Worm (Caenorhabditis elegans) whole organism, L1 larva: ENCODE measurements around the gene srw-121.

Experiments used
- C04F5.9 ChIP-seq: sonication (generic microtip); optimal IDR thresholded peaks from 2 replicates; lab custom pipeline; 2016; ENCODE audit warnings: missing genetic modification characterization, missing compliant biosample characterization
- C16A3.4 ChIP-seq: fragments of 150-350 bp; optimal IDR thresholded peaks from 2 replicates; lab custom pipeline; 2014; ENCODE audit warnings: missing biosample characterization, missing genetic modification characterization
- C34B4.2 ChIP-seq: sonication (generic microtip); optimal IDR thresholded peaks from 2 replicates; lab custom pipeline; 2017; ENCODE audit warnings: mild to moderate bottlenecking, missing genetic modification characterization, missing compliant biosample characterization
- F16B12.6 ChIP-seq: fragments of 150-350 bp; optimal IDR thresholded peaks from 2 replicates; lab custom pipeline; 2014; ENCODE audit warnings: missing biosample characterization, missing genetic modification characterization
- aha-1 ChIP-seq: fragments of 150-350 bp; optimal IDR thresholded peaks from 2 replicates; lab custom pipeline; 2014; ENCODE audit warnings: missing biosample characterization, missing genetic modification characterization
- alr-1 ChIP-seq: fragments of 200-800 bp; sonication (Bioruptor generic); optimal IDR thresholded peaks from 2 replicates; lab custom pipeline; 2018; ENCODE audit warnings: borderline replicate concordance, mild to moderate bottlenecking, missing genetic modification characterization, missing compliant biosample characterization
- aly-2 ChIP-seq: fragments of 150-350 bp; optimal IDR thresholded peaks from 2 replicates; lab custom pipeline; 2014; ENCODE audit warnings: missing biosample characterization, missing genetic modification characterization
- ama-1 ChIP-seq: fragments of 150-350 bp; optimal IDR thresholded peaks from 2 replicates; lab custom pipeline; 2014
- blmp-1 ChIP-seq: fragments of 150-350 bp; optimal IDR thresholded peaks from 2 replicates; lab custom pipeline; 2014; ENCODE audit warnings: missing biosample characterization, missing genetic modification characterization
- ceh-88 ChIP-seq: fragments of 200-800 bp; sonication (Bioruptor generic); IDR thresholded peaks from 2 replicates; pipeline ENCODE4 v1.3.6; 2022; ENCODE audit warnings: missing genetic modification characterization, missing compliant biosample characterization
- ces-1 ChIP-seq: fragments of 150-350 bp; optimal IDR thresholded peaks from 2 replicates; lab custom pipeline; 2014; ENCODE audit warnings: missing biosample characterization, missing genetic modification reagents, missing genetic modification characterization
- dpl-1 ChIP-seq, 3 experiments: fragments of 150-350 bp in 2 of 3; sonication (generic microtip) in 1 of 3; optimal IDR thresholded peaks; 2 replicates each; lab custom pipeline; 2014 to 2017; ENCODE audit warnings: missing biosample characterization in 3 of 3, missing genetic modification characterization in 3 of 3, missing genetic modification reagents in 3 of 3
- egl-27 ChIP-seq, 2 experiments: fragments of 150-350 bp in 1 of 2; sonication (generic microtip); optimal IDR thresholded peaks; 3 replicates each; lab custom pipeline; 2017 to 2018; ENCODE audit warnings: missing biosample characterization in 2 of 2, missing genetic modification characterization in 2 of 2, missing genetic modification reagents in 2 of 2
- fkh-10 ChIP-seq: sonication (generic microtip); optimal IDR thresholded peaks from 2 replicates; lab custom pipeline; 2017; ENCODE audit warnings: missing biosample characterization, missing genetic modification reagents, missing genetic modification characterization
- fos-1 ChIP-seq: fragments of 150-350 bp; optimal IDR thresholded peaks from 2 replicates; lab custom pipeline; 2014; ENCODE audit warnings: missing biosample characterization, missing genetic modification characterization
- grh-1 ChIP-seq: fragments of 200-800 bp; sonication (Bioruptor generic); IDR thresholded peaks from 2 replicates; pipeline ENCODE4 v1.3.6; 2022; ENCODE audit warnings: missing genetic modification reagents, missing genetic modification characterization, missing compliant biosample characterization
- hlh-17 ChIP-seq: fragments of 200-800 bp; sonication (Bioruptor generic); optimal IDR thresholded peaks from 2 replicates; lab custom pipeline; 2018; ENCODE audit warnings: missing genetic modification characterization, mild to moderate bottlenecking, missing compliant biosample characterization, moderate library complexity, borderline replicate concordance
- jun-1 ChIP-seq: fragments of 150-350 bp; optimal IDR thresholded peaks from 2 replicates; lab custom pipeline; 2014; ENCODE audit warnings: missing biosample characterization, missing genetic modification reagents, missing genetic modification characterization
- lin-35 ChIP-seq, 2 experiments: fragments of 150-350 bp; optimal IDR thresholded peaks; 2 replicates each; lab custom pipeline; 2014; ENCODE audit warnings: missing biosample characterization in 2 of 2, missing genetic modification characterization in 2 of 2, missing genetic modification reagents in 2 of 2
- lin-39 ChIP-seq: fragments of 150-350 bp; optimal IDR thresholded peaks from 2 replicates; lab custom pipeline; 2014; ENCODE audit warnings: missing biosample characterization, missing genetic modification reagents, missing genetic modification characterization
- lsy-2 ChIP-seq, 2 experiments: fragments of 150-350 bp; optimal IDR thresholded peaks; 2 replicates each; lab custom pipeline; 2014; ENCODE audit warnings: missing biosample characterization in 2 of 2, missing genetic modification characterization in 2 of 2
- nhr-11 ChIP-seq: fragments of 150-350 bp; optimal IDR thresholded peaks from 2 replicates; lab custom pipeline; 2014; ENCODE audit warnings: missing biosample characterization, missing genetic modification characterization
- nhr-12 ChIP-seq: sonication (generic microtip); optimal IDR thresholded peaks from 2 replicates; lab custom pipeline; 2017; ENCODE audit warnings: missing biosample characterization, missing genetic modification characterization
- nhr-19 ChIP-seq: fragments of 200-800 bp; sonication (Bioruptor generic); conservative IDR thresholded peaks from 2 replicates; pipeline ENCODE4 v1.3.6; 2022; ENCODE audit warnings: missing genetic modification characterization, missing compliant biosample characterization
- nhr-20 ChIP-seq: sonication (generic microtip); optimal IDR thresholded peaks from 2 replicates; lab custom pipeline; 2016; ENCODE audit warnings: mild to moderate bottlenecking, missing genetic modification characterization, missing compliant biosample characterization
- nhr-237 ChIP-seq: fragments of 150-350 bp; optimal IDR thresholded peaks from 2 replicates; lab custom pipeline; 2014; ENCODE audit warnings: missing biosample characterization, missing genetic modification characterization
- nhr-76 ChIP-seq: sonication (generic microtip); optimal IDR thresholded peaks from 2 replicates; lab custom pipeline; 2017; ENCODE audit warnings: missing biosample characterization, missing genetic modification characterization
- nhr-77 ChIP-seq: fragments of 150-350 bp; optimal IDR thresholded peaks from 2 replicates; lab custom pipeline; 2014; ENCODE audit warnings: missing biosample characterization, missing genetic modification characterization
- nhr-85 ChIP-seq: sonication (generic microtip); peaks from one replicate; lab custom pipeline; 2016; ENCODE audit warnings: missing genetic modification characterization, inconsistent platforms, missing compliant biosample characterization
- pax-3 ChIP-seq: fragments of 200-800 bp; sonication (Bioruptor generic); optimal IDR thresholded peaks from 2 replicates; lab custom pipeline; 2018; ENCODE audit warnings: mild to moderate bottlenecking, missing genetic modification characterization, moderate library complexity, missing compliant biosample characterization
- snu-23 ChIP-seq: sonication (generic microtip); optimal IDR thresholded peaks from 2 replicates; lab custom pipeline; 2016; ENCODE audit warnings: missing genetic modification characterization, missing compliant biosample characterization
- sox-4 ChIP-seq: sonication (generic microtip); optimal IDR thresholded peaks from 2 replicates; lab custom pipeline; 2016; ENCODE audit warnings: missing genetic modification characterization, missing compliant biosample characterization
- sup-37 ChIP-seq: fragments of 200-800 bp; sonication (Bioruptor generic); optimal IDR thresholded peaks from 2 replicates; lab custom pipeline; 2018; ENCODE audit warnings: mild to moderate bottlenecking, missing genetic modification characterization, missing compliant biosample characterization
- swsn-7 ChIP-seq: sonication (generic microtip); optimal IDR thresholded peaks from 2 replicates; lab custom pipeline; 2016; ENCODE audit warnings: missing genetic modification characterization, missing compliant biosample characterization
- unc-62 ChIP-seq: fragments of 150-350 bp; optimal IDR thresholded peaks from 2 replicates; lab custom pipeline; 2014; ENCODE audit warnings: missing biosample characterization, missing genetic modification reagents, missing genetic modification characterization
- unc-98 ChIP-seq: fragments of 200-800 bp; sonication (Bioruptor generic); IDR thresholded peaks from 2 replicates; pipeline ENCODE4 v1.3.6; 2022; ENCODE audit warnings: missing genetic modification characterization, missing compliant biosample characterization
- xbp-1 ChIP-seq: sonication (generic microtip); optimal IDR thresholded peaks from 2 replicates; lab custom pipeline; 2016; ENCODE audit warnings: missing genetic modification characterization, missing compliant biosample characterization
- ztf-4 ChIP-seq: fragments of 150-350 bp; optimal IDR thresholded peaks from 2 replicates; lab custom pipeline; 2014; ENCODE audit warnings: missing biosample characterization, missing genetic modification characterization

srw-121 gene

ce11 chrV:2991485-2991884 is at the start of gene srw-121:
TSS of gene srw-121 (minus strand) at chrV:2991585.
- TF ChIP-seq sox-4 (tag; lab: Kevin White, UChicago) (no peak), aly-2 (no peak), nhr-11 (tag; lab: Kevin White, UChicago) (no peak), nhr-77 (tag; lab: Kevin White, UChicago) (no peak), fos-1 (no peak), nhr-20 (tag; lab: Kevin White, UChicago) (no peak), sup-37 (GFP tag; lab: Kevin White, UChicago) (no peak), hlh-17 (GFP tag; lab: Kevin White, UChicago) (no peak), C04F5.9 (no peak), swsn-7 (tag; lab: Kevin White, UChicago) (no peak), F16B12.6 (tag; lab: Kevin White, UChicago) (no peak), unc-62 (no peak), unc-98 (GFP tag; lab: Robert Waterston, UW) (no peak), nhr-237 (tag; lab: Kevin White, UChicago) (no peak), lin-39 (tag; lab: Kevin White, UChicago) (no peak), nhr-19 (GFP tag; lab: Robert Waterston, UW) (no peak)
- TF ChIP-seq, all 84 proteins: peak for 0

DNA sequence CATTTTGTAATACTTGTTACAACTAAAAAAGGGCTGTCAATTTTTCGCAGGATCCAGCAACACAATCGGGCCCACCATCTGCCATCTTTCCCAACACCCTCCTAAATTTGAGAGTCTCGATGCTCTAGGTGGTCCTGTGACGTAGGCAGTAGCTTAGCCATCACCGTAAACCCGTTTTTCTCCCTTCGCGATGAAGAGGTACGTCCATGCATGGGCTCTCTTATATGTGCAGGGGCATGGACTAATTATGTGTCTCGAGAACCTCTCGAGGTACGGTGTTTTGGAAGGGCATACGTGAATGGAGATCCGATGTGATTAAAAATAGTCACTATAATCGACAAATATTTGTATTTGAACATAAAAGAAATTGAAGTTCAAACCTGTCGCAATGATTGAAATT is 49.5 kb upstream of the srw-121 start:
- no peak for TF ChIP-seq ceh-88 (GFP tag; lab: Robert Waterston, UW)
- TF ChIP-seq egl-27 (tag; optimal IDR thresholded peaks at IDR 0.05; lab: Kevin White, UChicago): no peak
- no peak for TF ChIP-seq hlh-17 (GFP tag; lab: Kevin White, UChicago)
- TF ChIP-seq lin-39 (tag; lab: Kevin White, UChicago): no peak
- TF ChIP-seq lin-35 (GFP tag; optimal IDR thresholded peaks at IDR 0.05; lab: Kevin White, UChicago): no peak
- no peak for TF ChIP-seq fos-1
- TF ChIP-seq nhr-11 (tag; lab: Kevin White, UChicago): no peak
- no peak for TF ChIP-seq dpl-1 (GFP tag; optimal IDR thresholded peaks at IDR 0.05; lab: Kevin White, UChicago)
- TF ChIP-seq ces-1 (GFP tag; lab: Kevin White, UChicago): no peak
- no peak for TF ChIP-seq lsy-2 (tag; optimal IDR thresholded peaks at IDR 0.05; lab: Kevin White, UChicago)
- no peak for TF ChIP-seq jun-1 (tag; lab: Kevin White, UChicago)
- TF ChIP-seq pax-3 (tag; lab: Kevin White, UChicago): no peak
- no peak for TF ChIP-seq ama-1
- TF ChIP-seq blmp-1 (tag; lab: Kevin White, UChicago): no peak
- TF ChIP-seq C16A3.4 (tag; lab: Kevin White, UChicago): no peak
- TF ChIP-seq nhr-20 (tag; lab: Kevin White, UChicago): no peak
- no peak for TF ChIP-seq alr-1 (tag; lab: Kevin White, UChicago)
- TF ChIP-seq sup-37 (GFP tag; lab: Kevin White, UChicago): no peak
- no peak for TF ChIP-seq C34B4.2
- TF ChIP-seq nhr-76: no peak

ce11 chrV:3039282-3039681 is 47.9 kb upstream of the srw-121 start, which contains the start of gene chpf-2:
TSS of gene chpf-2 (minus strand) at chrV:3039382.
- TF ChIP-seq nhr-85 (tag; lab: Kevin White, UChicago) (peak; percentile 17), ztf-4 (no peak), snu-23 (peak; percentile 14), nhr-11 (tag; lab: Kevin White, UChicago) (no peak), lin-35 (GFP tag; optimal IDR thresholded peaks at IDR 0.05; lab: Kevin White, UChicago) (peak in 1 of 2 experiments; percentile 11), aha-1 (tag; lab: Kevin White, UChicago) (no peak), blmp-1 (tag; lab: Kevin White, UChicago) (peak; percentile 74), xbp-1 (tag; lab: Kevin White, UChicago) (no peak), nhr-12 (tag; lab: Kevin White, UChicago) (no peak), nhr-20 (tag; lab: Kevin White, UChicago) (peak; percentile 37)

DNA sequence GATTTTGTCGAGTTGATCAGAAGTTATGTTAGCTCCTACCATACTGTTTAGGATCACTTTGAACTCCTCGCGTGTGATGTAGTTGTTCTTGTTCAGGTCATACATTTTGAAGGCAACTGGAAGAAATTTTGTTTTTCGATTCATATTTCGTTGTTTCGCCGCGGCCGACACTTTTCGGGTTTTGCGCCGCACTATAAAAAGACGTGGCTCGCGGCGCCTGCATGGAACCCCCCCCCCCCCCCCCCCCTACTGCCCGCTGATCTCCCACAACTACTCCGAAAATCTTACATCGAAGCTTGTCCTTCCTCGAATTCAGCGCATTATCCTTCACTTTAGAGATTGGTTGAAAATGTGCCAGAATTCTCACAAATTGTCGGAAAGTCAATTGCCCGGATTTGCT is 46.7 kb upstream of the srw-121 start:
- no peak for TF ChIP-seq ceh-88 (GFP tag; lab: Robert Waterston, UW)
- no peak for TF ChIP-seq grh-1 (GFP tag; lab: Robert Waterston, UW)
- TF ChIP-seq sox-4 (tag; lab: Kevin White, UChicago): no peak
- no peak for TF ChIP-seq nhr-77 (tag; lab: Kevin White, UChicago)
- TF ChIP-seq C04F5.9: no peak
- TF ChIP-seq fkh-10 (GFP tag; lab: Kevin White, UChicago): no peak
- TF ChIP-seq dpl-1 (GFP tag; optimal IDR thresholded peaks at IDR 0.05; lab: Kevin White, UChicago): no peak
- no peak for TF ChIP-seq sup-37 (GFP tag; lab: Kevin White, UChicago)
- no peak for TF ChIP-seq ces-1 (GFP tag; lab: Kevin White, UChicago)
